Fruit fly (Drosophila melanogaster): ENCODE results near the gene CG9265.

dm6 chr2L:21115687-21116086, 44.4 kb upstream of the CG9265 start:
- TF ChIP-seq ttk (optimal IDR thresholded peaks at IDR 0.05) = no peak
- no peak for TF ChIP-seq h (optimal IDR thresholded peaks at IDR 0.05)
- TF ChIP-seq psq (optimal IDR thresholded peaks at IDR 0.05) = no peak
- no peak for TF ChIP-seq insv (optimal IDR thresholded peaks at IDR 0.05)
- TF ChIP-seq Sin3A (optimal IDR thresholded peaks at IDR 0.05) = no peak

All from Kc167 (cell line).